Worm (Caenorhabditis elegans) whole organism, L1 larva: ENCODE data around the gene pnp-1.

Source experiments
- C16A3.4 ChIP-seq: fragments of 150-350 bp; optimal IDR thresholded peaks from 2 replicates; lab custom pipeline; 2014; ENCODE audit warnings: missing biosample characterization, missing genetic modification characterization
- C34B4.2 ChIP-seq: sonication (generic microtip); optimal IDR thresholded peaks from 2 replicates; lab custom pipeline; 2017; ENCODE audit warnings: mild to moderate bottlenecking, missing genetic modification characterization, missing compliant biosample characterization
- Y116A8C.19 ChIP-seq: sonication (generic microtip); optimal IDR thresholded peaks from 2 replicates; lab custom pipeline; 2016; ENCODE audit warnings: missing compliant biosample characterization, missing genetic modification characterization, borderline replicate concordance
- ama-1 ChIP-seq: fragments of 150-350 bp; optimal IDR thresholded peaks from 2 replicates; lab custom pipeline; 2014
- ceh-8 ChIP-seq: fragments of 200-800 bp; sonication (Bioruptor generic); optimal IDR thresholded peaks from 2 replicates; lab custom pipeline; 2018; ENCODE audit warnings: mild to moderate bottlenecking, missing genetic modification characterization, moderate library complexity, missing compliant biosample characterization
- ceh-82 ChIP-seq, 3 experiments: fragments of 150-350 bp in 1 of 3; sonication (generic microtip) in 2 of 3; optimal IDR thresholded peaks; 2 replicates each; lab custom pipeline; 2014 to 2017; ENCODE audit warnings: missing biosample characterization in 3 of 3, missing genetic modification characterization in 3 of 3
- ceh-90 ChIP-seq: sonication (generic microtip); optimal IDR thresholded peaks from 2 replicates; lab custom pipeline; 2016; ENCODE audit warnings: missing genetic modification characterization, missing compliant biosample characterization
- dpl-1 ChIP-seq, 3 experiments: fragments of 150-350 bp in 2 of 3; sonication (generic microtip) in 1 of 3; optimal IDR thresholded peaks; 2 replicates each; lab custom pipeline; 2014 to 2017; ENCODE audit warnings: missing biosample characterization in 3 of 3, missing genetic modification characterization in 3 of 3, missing genetic modification reagents in 3 of 3
- efl-1 ChIP-seq, 4 experiments: fragments of 150-350 bp; optimal IDR thresholded peaks in 3 of 4; peaks in 1 of 4; 1 replicate in 1 of 4; 2 replicates in 3 of 4; lab custom pipeline; 2014; ENCODE audit warnings: missing biosample characterization in 2 of 4, missing genetic modification characterization in 2 of 4, missing genetic modification reagents in 2 of 4
- efl-3 ChIP-seq: fragments of 200-800 bp; sonication (Bioruptor generic); optimal IDR thresholded peaks from 2 replicates; lab custom pipeline; 2018; ENCODE audit warnings: mild to moderate bottlenecking, missing genetic modification characterization, missing compliant biosample characterization
- egl-27 ChIP-seq, 2 experiments: fragments of 150-350 bp in 1 of 2; sonication (generic microtip); optimal IDR thresholded peaks; 3 replicates each; lab custom pipeline; 2017 to 2018; ENCODE audit warnings: missing biosample characterization in 2 of 2, missing genetic modification characterization in 2 of 2, missing genetic modification reagents in 2 of 2
- elt-2 ChIP-seq: sonication (generic microtip); optimal IDR thresholded peaks from 2 replicates; lab custom pipeline; 2016; ENCODE audit warnings: missing genetic modification characterization, mild to moderate bottlenecking, inconsistent platforms, missing compliant biosample characterization, missing genetic modification reagents
- elt-3 ChIP-seq, 6 experiments: fragments of 150-350 bp in 1 of 6; sonication (generic microtip); optimal IDR thresholded peaks; 2 replicates each; lab custom pipeline; 2017 to 2018; ENCODE audit warnings: missing biosample characterization in 6 of 6, missing genetic modification characterization in 6 of 6, inconsistent platforms in 1 of 6
- ets-5 ChIP-seq: fragments of 200-800 bp; sonication (Bioruptor generic); IDR thresholded peaks from 2 replicates; pipeline ENCODE4 v1.3.6; 2022; ENCODE audit warnings: missing genetic modification characterization, missing compliant biosample characterization
- fkh-10 ChIP-seq: sonication (generic microtip); optimal IDR thresholded peaks from 2 replicates; lab custom pipeline; 2017; ENCODE audit warnings: missing biosample characterization, missing genetic modification reagents, missing genetic modification characterization
- fkh-4 ChIP-seq: sonication (generic microtip); optimal IDR thresholded peaks from 2 replicates; lab custom pipeline; 2016; ENCODE audit warnings: missing compliant biosample characterization, missing genetic modification characterization, borderline replicate concordance
- fkh-8 ChIP-seq: sonication (generic microtip); optimal IDR thresholded peaks from 2 replicates; lab custom pipeline; 2016; ENCODE audit warnings: mild to moderate bottlenecking, missing genetic modification characterization, missing compliant biosample characterization
- fos-1 ChIP-seq: fragments of 150-350 bp; optimal IDR thresholded peaks from 2 replicates; lab custom pipeline; 2014; ENCODE audit warnings: missing biosample characterization, missing genetic modification characterization
- grh-1 ChIP-seq: fragments of 200-800 bp; sonication (Bioruptor generic); IDR thresholded peaks from 2 replicates; pipeline ENCODE4 v1.3.6; 2022; ENCODE audit warnings: missing genetic modification reagents, missing genetic modification characterization, missing compliant biosample characterization
- hpl-2 ChIP-seq: fragments of 150-350 bp; optimal IDR thresholded peaks from 2 replicates; lab custom pipeline; 2014; ENCODE audit warnings: missing biosample characterization, missing genetic modification reagents, missing genetic modification characterization
- irx-1 ChIP-seq: sonication (generic microtip); optimal IDR thresholded peaks from 2 replicates; lab custom pipeline; 2016; ENCODE audit warnings: missing genetic modification characterization, missing compliant biosample characterization
- jun-1 ChIP-seq: fragments of 150-350 bp; optimal IDR thresholded peaks from 2 replicates; lab custom pipeline; 2014; ENCODE audit warnings: missing biosample characterization, missing genetic modification reagents, missing genetic modification characterization
- lin-14 ChIP-seq: fragments of 200-800 bp; sonication (Bioruptor generic); optimal IDR thresholded peaks from 2 replicates; lab custom pipeline; 2018; ENCODE audit warnings: mild to moderate bottlenecking, missing genetic modification characterization, moderate library complexity, missing compliant biosample characterization
- lin-15B ChIP-seq: fragments of 150-350 bp; sonication (generic microtip); optimal IDR thresholded peaks from 3 replicates; lab custom pipeline; 2014; ENCODE audit warnings: missing biosample characterization, missing genetic modification characterization
- lin-39 ChIP-seq: fragments of 150-350 bp; optimal IDR thresholded peaks from 2 replicates; lab custom pipeline; 2014; ENCODE audit warnings: missing biosample characterization, missing genetic modification reagents, missing genetic modification characterization
- lir-3 ChIP-seq: sonication (generic microtip); optimal IDR thresholded peaks from 2 replicates; lab custom pipeline; 2016; ENCODE audit warnings: mild to moderate bottlenecking, missing genetic modification characterization, moderate library complexity, missing compliant biosample characterization; ENCODE audit not compliant: poor library complexity
- lsy-2 ChIP-seq, 2 experiments: fragments of 150-350 bp; optimal IDR thresholded peaks; 2 replicates each; lab custom pipeline; 2014; ENCODE audit warnings: missing biosample characterization in 2 of 2, missing genetic modification characterization in 2 of 2
- mdl-1 ChIP-seq, 2 experiments: fragments of 150-350 bp; optimal IDR thresholded peaks; 2 replicates each; lab custom pipeline; 2014 to 2017; ENCODE audit warnings: missing biosample characterization in 2 of 2, missing genetic modification characterization in 2 of 2, inconsistent platforms in 1 of 2
- mef-2 ChIP-seq: fragments of 150-350 bp; optimal IDR thresholded peaks from 2 replicates; lab custom pipeline; 2014; ENCODE audit warnings: missing biosample characterization, missing genetic modification characterization
- nhr-11 ChIP-seq: fragments of 150-350 bp; optimal IDR thresholded peaks from 2 replicates; lab custom pipeline; 2014; ENCODE audit warnings: missing biosample characterization, missing genetic modification characterization
- nhr-20 ChIP-seq: sonication (generic microtip); optimal IDR thresholded peaks from 2 replicates; lab custom pipeline; 2016; ENCODE audit warnings: mild to moderate bottlenecking, missing genetic modification characterization, missing compliant biosample characterization
- nhr-237 ChIP-seq: fragments of 150-350 bp; optimal IDR thresholded peaks from 2 replicates; lab custom pipeline; 2014; ENCODE audit warnings: missing biosample characterization, missing genetic modification characterization
- nhr-47 ChIP-seq: sonication (generic microtip); optimal IDR thresholded peaks from 2 replicates; lab custom pipeline; 2016; ENCODE audit warnings: mild to moderate bottlenecking, missing genetic modification characterization, moderate library complexity, missing compliant biosample characterization
- nhr-71 ChIP-seq: sonication (generic microtip); optimal IDR thresholded peaks from 2 replicates; lab custom pipeline; 2016; ENCODE audit warnings: mild to moderate bottlenecking, missing genetic modification characterization, moderate library complexity, missing compliant biosample characterization
- nhr-76 ChIP-seq: sonication (generic microtip); optimal IDR thresholded peaks from 2 replicates; lab custom pipeline; 2017; ENCODE audit warnings: missing biosample characterization, missing genetic modification characterization
- nhr-77 ChIP-seq: fragments of 150-350 bp; optimal IDR thresholded peaks from 2 replicates; lab custom pipeline; 2014; ENCODE audit warnings: missing biosample characterization, missing genetic modification characterization
- nhr-84 ChIP-seq: sonication (generic microtip); optimal IDR thresholded peaks from 2 replicates; lab custom pipeline; 2017; ENCODE audit warnings: missing biosample characterization, missing genetic modification characterization
- nhr-85 ChIP-seq: sonication (generic microtip); peaks from one replicate; lab custom pipeline; 2016; ENCODE audit warnings: missing genetic modification characterization, inconsistent platforms, missing compliant biosample characterization
- pag-3 ChIP-seq: sonication (generic microtip); optimal IDR thresholded peaks from 2 replicates; lab custom pipeline; 2017; ENCODE audit warnings: missing genetic modification characterization, mild to moderate bottlenecking, missing compliant biosample characterization, antibody characterized with exemption, borderline replicate concordance; ENCODE audit not compliant: insufficient read depth
- pax-3 ChIP-seq: fragments of 200-800 bp; sonication (Bioruptor generic); optimal IDR thresholded peaks from 2 replicates; lab custom pipeline; 2018; ENCODE audit warnings: mild to moderate bottlenecking, missing genetic modification characterization, moderate library complexity, missing compliant biosample characterization
- skn-1 ChIP-seq: fragments of 150-350 bp; optimal IDR thresholded peaks from 2 replicates; lab custom pipeline; 2014; ENCODE audit warnings: missing biosample characterization, missing genetic modification characterization
- snpc-4 ChIP-seq: fragments of 150-350 bp; optimal IDR thresholded peaks from 2 replicates; lab custom pipeline; 2014; ENCODE audit warnings: missing biosample characterization, missing genetic modification characterization
- snu-23 ChIP-seq: sonication (generic microtip); optimal IDR thresholded peaks from 2 replicates; lab custom pipeline; 2016; ENCODE audit warnings: missing genetic modification characterization, missing compliant biosample characterization
- tbx-2 ChIP-seq: sonication (generic microtip); optimal IDR thresholded peaks from 2 replicates; lab custom pipeline; 2016; ENCODE audit warnings: missing genetic modification characterization, missing compliant biosample characterization
- unc-130 ChIP-seq: fragments of 150-350 bp; optimal IDR thresholded peaks from 2 replicates; lab custom pipeline; 2017; ENCODE audit warnings: missing biosample characterization, missing genetic modification characterization, inconsistent platforms
- unc-86 ChIP-seq: sonication (generic microtip); optimal IDR thresholded peaks from 2 replicates; lab custom pipeline; 2016; ENCODE audit warnings: missing genetic modification characterization, missing compliant biosample characterization
- xbp-1 ChIP-seq: sonication (generic microtip); optimal IDR thresholded peaks from 2 replicates; lab custom pipeline; 2016; ENCODE audit warnings: missing genetic modification characterization, missing compliant biosample characterization
- zag-1 ChIP-seq: fragments of 150-350 bp; optimal IDR thresholded peaks from 2 replicates; lab custom pipeline; 2014; ENCODE audit warnings: missing biosample characterization, missing genetic modification characterization
- ztf-4 ChIP-seq: fragments of 150-350 bp; optimal IDR thresholded peaks from 2 replicates; lab custom pipeline; 2014; ENCODE audit warnings: missing biosample characterization, missing genetic modification characterization

The pnp-1 gene

ce11 chrIV:257095-257494 is 41.0 kb downstream of the pnp-1 start, which contains the start of gene R02D3.8 (continued):
- peak; percentile 11 for TF ChIP-seq fkh-4 (tag; lab: Kevin White, UChicago)
- no peak for TF ChIP-seq Y116A8C.19 (tag; lab: Kevin White, UChicago)
- no peak for TF ChIP-seq nhr-237 (tag; lab: Kevin White, UChicago)
- TF ChIP-seq, all 84 proteins: peak for 26

- TF ChIP-seq nhr-77 (peak; percentile 82), ets-5 (GFP tag; lab: Robert Waterston, UW) (no peak), ceh-82 (tag; optimal IDR thresholded peaks at IDR 0.05; lab: Kevin White, UChicago) (peak; percentile 78 to 95 (median 81)), jun-1 (peak; percentile 71), snu-23 (peak; percentile 88), skn-1 (peak; percentile 89), zag-1 (tag; lab: Kevin White, UChicago) (peak; percentile 49), tbx-2 (tag; lab: Kevin White, UChicago) (peak; percentile 80), xbp-1 (peak; percentile 75), lsy-2 (tag; optimal IDR thresholded peaks at IDR 0.05; lab: Kevin White, UChicago) (peak; percentile 85 to 96), lin-14 (GFP tag; lab: Kevin White, UChicago) (peak; percentile 72), nhr-11 (peak; percentile 43), dpl-1 (GFP tag; optimal IDR thresholded peaks at IDR 0.05; lab: Kevin White, UChicago) (peak; percentile 94 to 97 (median 95)), nhr-85 (tag; lab: Kevin White, UChicago) (peak; percentile 87), lin-39 (peak; percentile 14), fkh-8 (peak; percentile 76), elt-2 (tag; lab: Kevin White, UChicago) (no peak), nhr-47 (peak; percentile 84), lir-3 (tag; lab: Kevin White, UChicago) (peak; percentile 43), elt-3 (tag; optimal IDR thresholded peaks at IDR 0.05; lab: Kevin White, UChicago) (peak in 3 of 6 experiments; percentile 59 to 93 (median 66)), fos-1 (tag; lab: Kevin White, UChicago) (peak; percentile 52), ama-1 (lab: Kevin White, UChicago) (peak; percentile 8), C34B4.2 (tag; lab: Kevin White, UChicago) (no peak), mdl-1 (tag; optimal IDR thresholded peaks at IDR 0.05; lab: Kevin White, UChicago) (peak in 1 of 2 experiments; percentile 74), nhr-76 (tag; lab: Kevin White, UChicago) (no peak), mef-2 (tag; lab: Kevin White, UChicago) (no peak), ceh-90 (tag; lab: Kevin White, UChicago) (peak; percentile 35), efl-1 (optimal IDR thresholded peaks at IDR 0.05; lab: Kevin White, UChicago) (peak; percentile 92 to 97), efl-1 (GFP tag; optimal IDR thresholded peaks at IDR 0.05 in 1 of 2; lab: Kevin White, UChicago) (peak; percentile 96 to 99), grh-1 (no peak), fkh-10 (GFP tag; lab: Kevin White, UChicago) (peak; percentile 32), lin-15B (tag; lab: Kevin White, UChicago) (peak; percentile 96), ceh-8 (GFP tag; lab: Kevin White, UChicago) (no peak), pag-3 (no peak), egl-27 (tag; optimal IDR thresholded peaks at IDR 0.05; lab: Kevin White, UChicago) (peak in 1 of 2 experiments; percentile 43), nhr-84 (tag; lab: Kevin White, UChicago) (no peak), nhr-20 (tag; lab: Kevin White, UChicago) (peak; percentile 63), pax-3 (tag; lab: Kevin White, UChicago) (peak; percentile 29), snpc-4 (tag; lab: Kevin White, UChicago) (peak; percentile 29), nhr-71 (tag; lab: Kevin White, UChicago) (peak; percentile 88), ztf-4 (tag; lab: Kevin White, UChicago) (no peak), unc-86 (tag; lab: Kevin White, UChicago) (peak; percentile 59), irx-1 (tag; lab: Kevin White, UChicago) (peak; percentile 47), fkh-4 (tag; lab: Kevin White, UChicago) (no peak), unc-130 (tag; lab: Kevin White, UChicago) (peak; percentile 98), efl-3 (GFP tag; lab: Kevin White, UChicago) (no peak), C16A3.4 (tag; lab: Kevin White, UChicago) (peak; percentile 97), hpl-2 (GFP tag; lab: Kevin White, UChicago) (no peak)
Observed at ce11 chrIV:255379-255857, 42.7 kb downstream of the pnp-1 start, which contains the start of gene rcat-1. rcat-1 (minus strand) TSS chrIV:255429.
